Worm (Caenorhabditis elegans) whole organism, early embryonic: ENCODE results near the gene pgph-3.

Source experiments
- B0310.2 ChIP-seq: sonication (generic microtip); optimal IDR thresholded peaks from 2 replicates; lab custom pipeline; 2016; ENCODE audit warnings: mild to moderate bottlenecking, missing genetic modification characterization, missing compliant biosample characterization
- F13C5.2 ChIP-seq: sonication (generic microtip); optimal IDR thresholded peaks from 2 replicates; lab custom pipeline; 2017; ENCODE audit warnings: mild to moderate bottlenecking, missing genetic modification characterization, inconsistent platforms, missing compliant biosample characterization
- ama-1 ChIP-seq: fragments of 150-350 bp; optimal IDR thresholded peaks from 2 replicates; lab custom pipeline; 2014
- ceh-13 ChIP-seq: fragments of 200-800 bp; sonication (Bioruptor generic); optimal IDR thresholded peaks from 2 replicates; lab custom pipeline; 2018; ENCODE audit warnings: mild to moderate bottlenecking, missing genetic modification characterization, missing compliant biosample characterization
- ceh-36 ChIP-seq: sonication (generic microtip); optimal IDR thresholded peaks from 2 replicates; lab custom pipeline; 2016; ENCODE audit warnings: missing genetic modification characterization, inconsistent platforms, missing compliant biosample characterization
- hmbx-1 ChIP-seq: sonication (generic microtip); optimal IDR thresholded peaks from 2 replicates; lab custom pipeline; 2016; ENCODE audit warnings: mild to moderate bottlenecking, missing genetic modification characterization, missing compliant biosample characterization
- hmg-4 ChIP-seq: fragments of 200-800 bp; sonication (Bioruptor generic); optimal IDR thresholded peaks from 2 replicates; lab custom pipeline; 2018; ENCODE audit warnings: mild to moderate bottlenecking, missing genetic modification characterization, missing compliant biosample characterization
- sea-1 ChIP-seq: fragments of 200-800 bp; sonication (Bioruptor generic); conservative IDR thresholded peaks from 2 replicates; pipeline ENCODE4 v1.3.6; 2022; ENCODE audit warnings: missing genetic modification characterization, missing compliant biosample characterization
- tbx-11 ChIP-seq: fragments of 200-800 bp; sonication (Bioruptor generic); IDR thresholded peaks from 2 replicates; pipeline ENCODE4 v1.3.6; 2022; ENCODE audit warnings: missing genetic modification characterization, missing compliant biosample characterization
- tbx-37 ChIP-seq: fragments of 200-800 bp; sonication (Bioruptor generic); conservative IDR thresholded peaks from 2 replicates; pipeline ENCODE4 v1.3.6; 2022; ENCODE audit warnings: missing genetic modification reagents, missing genetic modification characterization, missing compliant biosample characterization

ce11 chrV:5785372-5785771, 21.7 kb upstream of the pgph-3 start, which contains the start of gene F44E7.7:
- no peak for TF ChIP-seq ama-1 (lab: Kevin White, UChicago)
- no peak for TF ChIP-seq tbx-37 (GFP tag; lab: Robert Waterston, UW)
- no peak for TF ChIP-seq ceh-13 (GFP tag; lab: Kevin White, UChicago)
- no peak for TF ChIP-seq hmbx-1 (tag; lab: Kevin White, UChicago)
- no peak for TF ChIP-seq B0310.2 (tag; lab: Kevin White, UChicago)
- no peak for TF ChIP-seq F13C5.2 (tag; lab: Kevin White, UChicago)
- no peak for TF ChIP-seq tbx-11
- TF ChIP-seq hmg-4 (GFP tag; lab: Kevin White, UChicago), result no peak
- TF ChIP-seq ceh-36 (tag; lab: Kevin White, UChicago), result no peak
- no peak for TF ChIP-seq sea-1
